Worm (Caenorhabditis elegans) whole organism, midembryonic: ENCODE data around the gene aat-8.

Experiments
- T22C8.4 ChIP-seq: fragments of 200-800 bp; sonication (Bioruptor generic); IDR thresholded peaks from 2 replicates; pipeline ENCODE4 v1.3.6; 2022; ENCODE audit warnings: missing genetic modification characterization, missing compliant biosample characterization
- flt-1 ChIP-seq: fragments of 200-800 bp; sonication (Bioruptor generic); IDR thresholded peaks from 2 replicates; pipeline ENCODE4 v1.3.6; 2022; ENCODE audit warnings: missing genetic modification characterization, missing compliant biosample characterization
- ztf-23 ChIP-seq: fragments of 200-800 bp; sonication (Bioruptor generic); IDR thresholded peaks from 2 replicates; pipeline ENCODE4 v1.3.6; 2022; ENCODE audit warnings: missing genetic modification reagents, missing genetic modification characterization, missing compliant biosample characterization

- TF ChIP-seq T22C8.4 (GFP tag; lab: Robert Waterston, UW), result no peak
- TF ChIP-seq flt-1 (GFP tag; lab: Robert Waterston, UW), result no peak
- TF ChIP-seq ztf-23, result no peak
Observed at ce11 chrIV:3835065-3835464, 29.8 kb downstream of the aat-8 start, which contains the start of gene cal-3.
